Fruit fly (Drosophila melanogaster) whole organism, embryonic: Measurements from ENCODE around the gene CG32720.

Source experiments
- Awh ChIP-seq: fragments of 200-800 bp; sonication (Bioruptor generic); IDR thresholded peaks from 2 replicates; pipeline ENCODE4, ENCODE4 v1.3.6; 2022; ENCODE audit warnings: missing biosample characterization, missing genetic modification characterization
- CG1024 ChIP-seq: fragments of 200-800 bp; sonication (Bioruptor generic); IDR thresholded peaks from 2 replicates; pipeline ENCODE4 v1.3.6; 2022; ENCODE audit warnings: missing biosample characterization, missing genetic modification characterization
- CG10366 ChIP-seq: fragments of 200-800 bp; sonication (Bioruptor generic); IDR thresholded peaks from 2 replicates; pipeline ENCODE4 v1.3.6; 2022; ENCODE audit warnings: missing biosample characterization, missing genetic modification characterization
- CG11085 ChIP-seq: fragments of 200-800 bp; sonication (Bioruptor generic); IDR thresholded peaks from 2 replicates; pipeline ENCODE4 v1.3.6; 2022; ENCODE audit warnings: missing biosample characterization, missing genetic modification characterization
- CG14050 ChIP-seq: fragments of 200-800 bp; sonication (Bioruptor generic); IDR thresholded peaks from 3 replicates; pipeline ENCODE4 v1.3.6; 2022; ENCODE audit warnings: missing biosample characterization, missing genetic modification characterization
- CG15269 ChIP-seq: fragments of 200-800 bp; sonication (Bioruptor generic); optimal IDR thresholded peaks from 2 replicates; lab custom pipeline; 2018; ENCODE audit warnings: missing biosample characterization, mild to moderate bottlenecking, missing genetic modification characterization, moderate library complexity
- CG15696 ChIP-seq: fragments of 200-800 bp; sonication (Bioruptor generic); optimal IDR thresholded peaks from 2 replicates; lab custom pipeline; 2019; ENCODE audit warnings: missing biosample characterization, mild to moderate bottlenecking, missing genetic modification characterization, moderate library complexity
- CG17186 ChIP-seq: fragments of 200-800 bp; sonication (Bioruptor generic); optimal IDR thresholded peaks from 3 replicates; lab custom pipeline; 2017; ENCODE audit warnings: missing biosample characterization, missing genetic modification reagents, missing genetic modification characterization
- CG17328 ChIP-seq: fragments of 200-800 bp; sonication (Bioruptor generic); IDR thresholded peaks from 2 replicates; pipeline ENCODE4 v1.3.6; 2022; ENCODE audit warnings: missing biosample characterization, missing genetic modification characterization
- CG17802 ChIP-seq: fragments of 200-800 bp; sonication (Bioruptor generic); optimal IDR thresholded peaks from 2 replicates; lab custom pipeline; 2018; ENCODE audit warnings: missing biosample characterization, mild to moderate bottlenecking, missing genetic modification characterization, moderate library complexity
- CG2120 ChIP-seq: fragments of 200-800 bp; sonication (Bioruptor generic); optimal IDR thresholded peaks from 3 replicates; lab custom pipeline; 2016; ENCODE audit warnings: missing biosample characterization, missing genetic modification characterization
- CG2129 ChIP-seq: fragments of 200-800 bp; sonication (Bioruptor generic); IDR thresholded peaks from 2 replicates; pipeline ENCODE4 v1.3.6; 2022; ENCODE audit warnings: missing biosample characterization, missing genetic modification characterization; ENCODE audit not compliant: partially characterized antibody
- CG32767 ChIP-seq: fragments of 200-800 bp; sonication (Bioruptor generic); IDR thresholded peaks from 2 replicates; pipeline ENCODE4 v1.3.6; 2022; ENCODE audit warnings: missing biosample characterization, missing genetic modification characterization
- CG43689 ChIP-seq: fragments of 200-800 bp; sonication (Bioruptor generic); IDR thresholded peaks from 2 replicates; pipeline ENCODE4 v1.3.6; 2022; ENCODE audit warnings: missing biosample characterization, missing genetic modification characterization
- CG4820 ChIP-seq: fragments of 200-800 bp; sonication (Bioruptor generic); optimal IDR thresholded peaks from 3 replicates; lab custom pipeline; 2016; ENCODE audit warnings: missing biosample characterization, missing genetic modification characterization
- CG5245 ChIP-seq: fragments of 200-800 bp; sonication (Bioruptor generic); optimal IDR thresholded peaks from 3 replicates; lab custom pipeline; 2016; ENCODE audit warnings: missing biosample characterization, missing genetic modification characterization
- CG7357 ChIP-seq: fragments of 200-800 bp; sonication (Bioruptor generic); IDR thresholded peaks from 3 replicates; pipeline ENCODE4 v1.3.6; 2022; ENCODE audit warnings: missing biosample characterization, missing genetic modification characterization
- CG8281 ChIP-seq: fragments of 200-800 bp; sonication (Bioruptor generic); optimal IDR thresholded peaks from 2 replicates; lab custom pipeline; 2018; ENCODE audit warnings: missing biosample characterization, mild to moderate bottlenecking, missing genetic modification characterization, moderate library complexity
- CG9932 ChIP-seq: fragments of 200-800 bp; sonication (Bioruptor generic); IDR thresholded peaks from 2 replicates; pipeline ENCODE4 v1.3.6; 2022; ENCODE audit warnings: missing biosample characterization, missing genetic modification characterization
- Dref ChIP-seq: fragments of 200-800 bp; sonication (Bioruptor generic); IDR thresholded peaks from 2 replicates; pipeline ENCODE4 v1.3.6; 2022; ENCODE audit warnings: missing biosample characterization, missing genetic modification characterization
- Ets65A ChIP-seq: fragments of 200-800 bp; sonication (Bioruptor generic); peaks from one replicate; lab custom pipeline; 2016; ENCODE audit warnings: missing biosample characterization, missing genetic modification characterization
- Fer3 ChIP-seq: fragments of 200-800 bp; sonication (Bioruptor generic); optimal IDR thresholded peaks from 2 replicates; lab custom pipeline; 2018; ENCODE audit warnings: missing biosample characterization, mild to moderate bottlenecking, missing genetic modification characterization, moderate library complexity
- GATAe ChIP-seq: fragments of 200-800 bp; sonication (Bioruptor generic); conservative IDR thresholded peaks from 2 replicates; pipeline ENCODE4 v1.3.6; 2022; ENCODE audit warnings: missing biosample characterization, missing genetic modification characterization
- H2.0 ChIP-seq: fragments of 200-800 bp; sonication (Bioruptor generic); IDR thresholded peaks from 2 replicates; pipeline ENCODE4 v1.3.6; 2022; ENCODE audit warnings: missing biosample characterization, missing genetic modification characterization
- Hand ChIP-seq: fragments of 200-800 bp; sonication (Bioruptor generic); optimal IDR thresholded peaks from 2 replicates; lab custom pipeline; 2017; ENCODE audit warnings: mild to moderate bottlenecking, missing biosample characterization, missing genetic modification reagents, missing genetic modification characterization
- Myb ChIP-seq: fragments of 200-800 bp; sonication (Bioruptor generic); optimal IDR thresholded peaks from 2 replicates; lab custom pipeline; 2016; ENCODE audit warnings: missing biosample characterization, missing genetic modification characterization
- NK7.1 ChIP-seq: fragments of 200-800 bp; sonication (Bioruptor generic); optimal IDR thresholded peaks from 3 replicates; lab custom pipeline; 2016; ENCODE audit warnings: missing biosample characterization, missing genetic modification characterization
- Pdp1 ChIP-seq, 2 experiments: fragments of 200-800 bp; sonication (Bioruptor generic); optimal IDR thresholded peaks; 3 replicates each; lab custom pipeline; 2016; ENCODE audit warnings: missing biosample characterization in 2 of 2, missing genetic modification characterization in 2 of 2, mild to moderate bottlenecking in 1 of 2, moderate library complexity in 1 of 2
- Ptx1 ChIP-seq: fragments of 200-800 bp; sonication (Bioruptor generic); IDR thresholded peaks from 2 replicates; pipeline ENCODE4 v1.3.6; 2022; ENCODE audit warnings: missing biosample characterization, missing genetic modification characterization
- Ssrp ChIP-seq: fragments of 200-800 bp; sonication (Bioruptor generic); optimal IDR thresholded peaks from 2 replicates; lab custom pipeline; 2018; ENCODE audit warnings: missing biosample characterization, mild to moderate bottlenecking, missing genetic modification characterization, moderate library complexity
- Trl ChIP-seq, 3 experiments: fragments of >200 bp in 2 of 3; fragments of 200-800 bp in 1 of 3; sonication (Bioruptor generic) in 1 of 3; optimal IDR thresholded peaks; 2 replicates in 1 of 3; 3 replicates in 2 of 3; lab custom pipeline; 2016 to 2017; ENCODE audit warnings: missing biosample characterization in 1 of 3, missing genetic modification characterization in 1 of 3
- br ChIP-seq: fragments of >200 bp; optimal IDR thresholded peaks from 2 replicates; lab custom pipeline; 2017
- bsh ChIP-seq, 2 experiments: fragments of 200-800 bp; sonication (Bioruptor generic); optimal IDR thresholded peaks; 2 replicates each; lab custom pipeline; 2017 to 2018; ENCODE audit warnings: mild to moderate bottlenecking in 2 of 2, missing biosample characterization in 2 of 2, missing genetic modification characterization in 2 of 2, moderate library complexity in 1 of 2
- chm ChIP-seq: fragments of 200-800 bp; sonication (Bioruptor generic); IDR thresholded peaks from 2 replicates; pipeline ENCODE4 v1.3.6; 2022; ENCODE audit warnings: missing biosample characterization, missing genetic modification characterization
- dpn ChIP-seq, 2 experiments: fragments of 200-800 bp; sonication (Bioruptor generic); optimal IDR thresholded peaks; 3 replicates each; lab custom pipeline; 2016; ENCODE audit warnings: missing biosample characterization in 2 of 2, missing genetic modification characterization in 2 of 2
- dysf ChIP-seq: fragments of 200-800 bp; sonication (Bioruptor generic); IDR thresholded peaks from 3 replicates; pipeline ENCODE4 v1.3.6; 2022; ENCODE audit warnings: missing biosample characterization, missing genetic modification characterization
- gem ChIP-seq: fragments of 200-800 bp; sonication (Bioruptor generic); optimal IDR thresholded peaks from 2 replicates; lab custom pipeline; 2019; ENCODE audit warnings: missing biosample characterization, mild to moderate bottlenecking, missing genetic modification characterization, moderate library complexity
- jumu ChIP-seq: fragments of 200-800 bp; sonication (Bioruptor generic); optimal IDR thresholded peaks from 3 replicates; lab custom pipeline; 2016; ENCODE audit warnings: missing biosample characterization, missing genetic modification characterization
- lmd ChIP-seq: fragments of 200-800 bp; sonication (Bioruptor generic); IDR thresholded peaks from 2 replicates; pipeline ENCODE4 v1.3.6; 2022; ENCODE audit warnings: missing biosample characterization, missing genetic modification characterization
- mam ChIP-seq: fragments of 200-800 bp; sonication (Bioruptor generic); optimal IDR thresholded peaks from 3 replicates; lab custom pipeline; 2016; ENCODE audit warnings: missing biosample characterization, missing genetic modification characterization
- nom ChIP-seq: fragments of 200-800 bp; sonication (Bioruptor generic); optimal IDR thresholded peaks from 2 replicates; lab custom pipeline; 2017; ENCODE audit warnings: missing biosample characterization, missing genetic modification characterization, mild to moderate bottlenecking, moderate library complexity, missing genetic modification reagents
- org-1 ChIP-seq: fragments of 200-800 bp; sonication (Bioruptor generic); optimal IDR thresholded peaks from 2 replicates; lab custom pipeline; 2017; ENCODE audit warnings: missing biosample characterization, missing genetic modification characterization
- row ChIP-seq: fragments of 200-800 bp; sonication (Bioruptor generic); IDR thresholded peaks from 3 replicates; pipeline ENCODE4 v1.3.6; 2022; ENCODE audit warnings: missing biosample characterization, missing genetic modification characterization
- sens ChIP-seq: fragments of 200-800 bp; sonication (Bioruptor generic); peaks from one replicate; lab custom pipeline; 2016; ENCODE audit warnings: missing biosample characterization, missing genetic modification characterization
- sim ChIP-seq: fragments of 200-800 bp; sonication (Bioruptor generic); IDR thresholded peaks from 2 replicates; pipeline ENCODE4 v1.3.6; 2022; ENCODE audit warnings: missing biosample characterization, missing genetic modification characterization
- tgo ChIP-seq: fragments of 200-800 bp; sonication (Bioruptor generic); IDR thresholded peaks from 3 replicates; pipeline ENCODE4 v1.3.6; 2022; ENCODE audit warnings: missing biosample characterization, missing genetic modification characterization
- vvl ChIP-seq: fragments of 200-800 bp; sonication (Bioruptor generic); IDR thresholded peaks from 2 replicates; pipeline ENCODE4 v1.3.6; 2022; ENCODE audit warnings: missing biosample characterization, missing genetic modification characterization

Gene CG32720

DNA sequence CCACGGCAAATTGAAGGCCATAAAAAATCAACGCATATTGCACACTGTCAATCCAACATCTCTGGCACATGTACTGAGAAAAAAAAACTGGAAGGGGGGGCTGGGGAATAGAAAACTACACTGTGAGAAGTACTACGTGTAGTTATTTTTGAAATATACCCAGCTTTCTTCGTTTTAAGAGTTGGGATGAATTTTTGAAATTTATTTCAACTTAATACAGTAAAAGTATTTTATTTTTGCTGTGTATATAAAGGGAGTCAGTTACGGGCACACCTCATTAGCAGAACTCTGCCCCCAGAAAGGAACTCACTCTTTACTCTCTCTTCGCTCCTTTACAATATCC lies 4.7 kb upstream of the CG32720 start:
- TF ChIP-seq CG2120 (GFP tag; lab: Kevin White, UChicago) (no peak), Ets65A (GFP tag; lab: Kevin White, UChicago) (peak; percentile 69)

dm6 chrX:7540749-7541454 lies 4.1 kb upstream of the CG32720 start:
- peak; percentile 69 for TF ChIP-seq nom (GFP tag; lab: Kevin White, UChicago)
- TF ChIP-seq Fer3 (tag; lab: Kevin White, UChicago) = no peak
- no peak for TF ChIP-seq dysf
- peak; percentile 92 for TF ChIP-seq CG8281 (tag; lab: Kevin White, UChicago)
- no peak for TF ChIP-seq Trl (optimal IDR thresholded peaks at IDR 0.05; lab: Kevin White, UChicago)
- TF ChIP-seq Trl (GFP tag; optimal IDR thresholded peaks at IDR 0.05; lab: Kevin White, UChicago) = no peak
- no peak for TF ChIP-seq tgo (GFP tag; lab: Robert Waterston, UW)
- no peak for TF ChIP-seq CG5245
- TF ChIP-seq CG15696 (tag; lab: Kevin White, UChicago) = no peak
- TF ChIP-seq CG17186 (GFP tag; lab: Kevin White, UChicago) = no peak
- TF ChIP-seq CG7357 (GFP tag; lab: Robert Waterston, UW) = no peak
- TF ChIP-seq CG10366 (GFP tag; lab: Robert Waterston, UW) = no peak
- TF ChIP-seq CG43689 (GFP tag; lab: Robert Waterston, UW) = no peak
- TF ChIP-seq Dref (GFP tag; lab: Robert Waterston, UW) = no peak
- TF ChIP-seq CG2120 (GFP tag; lab: Kevin White, UChicago) = no peak
- TF ChIP-seq CG15269 = no peak
- TF ChIP-seq GATAe (GFP tag; lab: Robert Waterston, UW) = no peak
- TF ChIP-seq Awh (GFP tag; lab: Robert Waterston, UW) = no peak
- no peak for TF ChIP-seq CG9932
- peak in 1 of 2 experiments; percentile 10 for TF ChIP-seq bsh (GFP tag; optimal IDR thresholded peaks at IDR 0.05; lab: Kevin White, UChicago)
- no peak for TF ChIP-seq br (lab: Kevin White, UChicago)
- no peak for TF ChIP-seq vvl (GFP tag; lab: Robert Waterston, UW)
- TF ChIP-seq, all 482 proteins: peak for 3

DNA sequence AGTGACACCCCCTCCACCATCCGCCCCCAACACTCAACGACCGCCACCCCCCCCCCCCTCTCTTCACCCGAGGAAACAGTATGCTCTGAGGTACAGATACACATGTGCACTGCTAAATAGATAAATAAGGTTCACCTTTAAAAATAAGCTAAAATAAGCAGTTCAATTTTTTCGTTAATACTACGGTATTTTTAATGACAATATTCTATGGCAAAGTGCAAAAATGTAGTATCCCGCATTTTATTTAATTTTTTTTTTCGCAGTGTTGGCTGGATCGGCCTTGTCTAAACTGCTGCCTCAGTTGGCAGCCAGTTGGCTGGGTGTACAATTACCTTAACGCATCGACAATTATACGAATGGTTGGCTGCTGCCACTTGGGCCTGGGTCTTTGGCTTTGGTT lies 2.4 kb upstream of the CG32720 start:
- TF ChIP-seq chm (GFP tag; lab: Robert Waterston, UW) = 0 out of 2 replicates have a peak, but pooled peaks have one; percentile 18
- TF ChIP-seq CG32767 (GFP tag; lab: Robert Waterston, UW) = peak; percentile 73
- TF ChIP-seq row (GFP tag; lab: Robert Waterston, UW) = peak; percentile 65
- TF ChIP-seq dysf = 0 out of 3 replicates have a peak, but pooled peaks have one; percentile 33
- 0 out of 2 replicates have a peak, but pooled peaks have one; percentile 15 for TF ChIP-seq lmd
- TF ChIP-seq CG14050 (GFP tag; lab: Robert Waterston, UW) = peak; percentile 30; the same call in 1 of the 3 replicates
- no peak for TF ChIP-seq sim (GFP tag; lab: Robert Waterston, UW)
- no peak for TF ChIP-seq CG1024 (GFP tag; lab: Robert Waterston, UW)
- TF ChIP-seq CG17328 (GFP tag; lab: Robert Waterston, UW) = peak; percentile 73
- TF ChIP-seq org-1 = peak; percentile 31
- TF ChIP-seq jumu (GFP tag; lab: Kevin White, UChicago) = peak; percentile 1
- peak in 1 of 2 experiments; percentile 5 for TF ChIP-seq bsh (GFP tag; optimal IDR thresholded peaks at IDR 0.05; lab: Kevin White, UChicago)
- peak; percentile 53 for TF ChIP-seq Ptx1 (GFP tag; lab: Robert Waterston, UW)
- no peak for TF ChIP-seq Myb (GFP tag; lab: Kevin White, UChicago)
- TF ChIP-seq Pdp1 (GFP tag; optimal IDR thresholded peaks at IDR 0.05; lab: Kevin White, UChicago) = peak in 1 of 2 experiments; percentile 15
- TF ChIP-seq CG11085 (GFP tag; lab: Robert Waterston, UW) = no peak
- no peak for TF ChIP-seq CG4820
- peak; percentile 26 for TF ChIP-seq mam
- TF ChIP-seq dpn (GFP tag; optimal IDR thresholded peaks at IDR 0.05; lab: Kevin White, UChicago) = peak in 1 of 2 experiments; percentile 20
- no peak for TF ChIP-seq CG2129 (GFP tag; lab: Robert Waterston, UW)
- TF ChIP-seq Trl (optimal IDR thresholded peaks at IDR 0.05; lab: Kevin White, UChicago) = no peak
- peak; percentile 18 for TF ChIP-seq Trl (GFP tag; optimal IDR thresholded peaks at IDR 0.05; lab: Kevin White, UChicago)
- TF ChIP-seq CG17802 = no peak
- peak; percentile 88 for TF ChIP-seq sens (GFP tag; lab: Kevin White, UChicago)
- TF ChIP-seq Hand (GFP tag; lab: Kevin White, UChicago) = no peak
- peak; percentile 45 for TF ChIP-seq H2.0 (GFP tag; lab: Robert Waterston, UW)
- peak; percentile 31 for TF ChIP-seq gem
- TF ChIP-seq NK7.1 (GFP tag; lab: Kevin White, UChicago) = no peak
- TF ChIP-seq Ssrp = peak; percentile 51
